Worm (Caenorhabditis elegans) whole organism, young adult: Measurements from ENCODE around the gene ZC302.3.

ENCODE experiments used
- B0019.2 ChIP-seq: fragments of 200-800 bp; sonication (Bioruptor generic); conservative IDR thresholded peaks from 2 replicates; pipeline ENCODE4 v1.3.6; 2022; ENCODE audit warnings: missing genetic modification reagents, missing genetic modification characterization, missing compliant biosample characterization
- C06A6.2 ChIP-seq: fragments of 200-800 bp; sonication (Bioruptor generic); conservative IDR thresholded peaks from 2 replicates; pipeline ENCODE4 v1.3.6; 2022; ENCODE audit warnings: missing genetic modification characterization, missing compliant biosample characterization
- C17E4.6 ChIP-seq: fragments of 200-800 bp; sonication (Bioruptor generic); IDR thresholded peaks from 2 replicates; pipeline ENCODE4 v1.3.6; 2022; ENCODE audit warnings: missing genetic modification reagents, missing genetic modification characterization, missing compliant biosample characterization
- D2030.7 ChIP-seq: fragments of 200-800 bp; sonication (Bioruptor generic); IDR thresholded peaks from 2 replicates; pipeline ENCODE4 v1.3.6; 2022; ENCODE audit warnings: missing genetic modification reagents, missing genetic modification characterization, missing compliant biosample characterization
- F22D6.2 ChIP-seq: sonication (generic microtip); optimal IDR thresholded peaks from 2 replicates; lab custom pipeline; 2016; ENCODE audit warnings: mild to moderate bottlenecking, missing genetic modification characterization, missing compliant biosample characterization
- F39B2.1 ChIP-seq: fragments of 200-800 bp; sonication (Bioruptor generic); IDR thresholded peaks from 2 replicates; pipeline ENCODE4 v1.3.6; 2022; ENCODE audit warnings: missing genetic modification reagents, missing genetic modification characterization, missing compliant biosample characterization
- F52B5.7 ChIP-seq: sonication (generic microtip); optimal IDR thresholded peaks from 2 replicates; lab custom pipeline; 2016; ENCODE audit warnings: mild to moderate bottlenecking, missing genetic modification characterization, missing compliant biosample characterization
- F57A8.1 ChIP-seq: fragments of 200-800 bp; sonication (Bioruptor generic); optimal IDR thresholded peaks from 2 replicates; lab custom pipeline; 2018; ENCODE audit warnings: mild to moderate bottlenecking, missing genetic modification characterization, moderate library complexity, missing compliant biosample characterization
- K11D2.4 ChIP-seq: fragments of 200-800 bp; sonication (Bioruptor generic); IDR thresholded peaks from 2 replicates; pipeline ENCODE4 v1.3.6; 2022; ENCODE audit warnings: missing genetic modification reagents, missing genetic modification characterization, missing compliant biosample characterization
- T26A5.8 ChIP-seq: sonication (generic microtip); optimal IDR thresholded peaks from 2 replicates; lab custom pipeline; 2016; ENCODE audit warnings: missing genetic modification characterization, missing compliant biosample characterization
- Y67H2A.10 ChIP-seq: fragments of 200-800 bp; sonication (Bioruptor generic); conservative IDR thresholded peaks from 2 replicates; pipeline ENCODE4 v1.3.6; 2022; ENCODE audit warnings: missing genetic modification reagents, missing genetic modification characterization, missing compliant biosample characterization
- Y79H2A.3 ChIP-seq: fragments of 200-800 bp; sonication (Bioruptor generic); conservative IDR thresholded peaks from 2 replicates; pipeline ENCODE4 v1.3.6; 2022; ENCODE audit warnings: missing genetic modification reagents, missing genetic modification characterization, missing compliant biosample characterization
- Y95B8A.8 ChIP-seq: fragments of 200-800 bp; sonication (Bioruptor generic); IDR thresholded peaks from 2 replicates; pipeline ENCODE4 v1.3.6; 2022; ENCODE audit warnings: missing genetic modification reagents, missing genetic modification characterization, missing compliant biosample characterization
- ama-1 ChIP-seq, 3 experiments: fragments of 150-350 bp in 1 of 3; sonication (generic microtip) in 2 of 3; optimal IDR thresholded peaks; 2 replicates each; lab custom pipeline; 2014 to 2018; ENCODE audit warnings: missing biosample characterization in 2 of 3, missing genetic modification characterization in 2 of 3, missing genetic modification reagents in 2 of 3
- aptf-2 ChIP-seq: fragments of 200-800 bp; sonication (Bioruptor generic); conservative IDR thresholded peaks from 2 replicates; pipeline ENCODE4 v1.3.6; 2022; ENCODE audit warnings: missing genetic modification reagents, missing genetic modification characterization, missing compliant biosample characterization
- atf-7 ChIP-seq: sonication (generic microtip); optimal IDR thresholded peaks from 2 replicates; lab custom pipeline; 2017; ENCODE audit warnings: mild to moderate bottlenecking, missing genetic modification characterization, missing compliant biosample characterization
- attf-5 ChIP-seq: fragments of 200-800 bp; sonication (Bioruptor generic); optimal IDR thresholded peaks from 2 replicates; lab custom pipeline; 2018; ENCODE audit warnings: mild to moderate bottlenecking, missing genetic modification characterization, missing compliant biosample characterization
- bed-2 ChIP-seq: fragments of 200-800 bp; sonication (Bioruptor generic); IDR thresholded peaks from 2 replicates; pipeline ENCODE4 v1.3.6; 2022; ENCODE audit warnings: missing genetic modification reagents, missing genetic modification characterization, missing compliant biosample characterization
- cebp-1 ChIP-seq, 2 experiments: fragments of 200-800 bp in 1 of 2; sonication (Bioruptor generic) in 1 of 2; sonication (generic microtip) in 1 of 2; IDR thresholded peaks in 1 of 2; optimal IDR thresholded peaks in 1 of 2; 2 replicates each; pipeline versions ENCODE4 v1.3.6 to Lab custom; 2017 to 2022; ENCODE audit warnings: missing compliant biosample characterization in 2 of 2, missing genetic modification characterization in 2 of 2, mild to moderate bottlenecking in 1 of 2, missing genetic modification reagents in 1 of 2, moderate library complexity in 1 of 2
- ceh-27 ChIP-seq: fragments of 200-800 bp; sonication (Bioruptor generic); optimal IDR thresholded peaks from 2 replicates; lab custom pipeline; 2018; ENCODE audit warnings: mild to moderate bottlenecking, missing genetic modification characterization, moderate library complexity, missing compliant biosample characterization
- chd-7 ChIP-seq: sonication (generic microtip); optimal IDR thresholded peaks from 2 replicates; lab custom pipeline; 2016; ENCODE audit warnings: mild to moderate bottlenecking, missing genetic modification characterization, moderate library complexity, missing compliant biosample characterization
- dox-1 ChIP-seq: fragments of 200-800 bp; sonication (Bioruptor generic); IDR thresholded peaks from 2 replicates; pipeline ENCODE4 v1.3.6; 2022; ENCODE audit warnings: missing genetic modification reagents, missing genetic modification characterization, missing compliant biosample characterization
- fkh-3 ChIP-seq: sonication (generic microtip); optimal IDR thresholded peaks from 2 replicates; lab custom pipeline; 2016; ENCODE audit warnings: mild to moderate bottlenecking, missing genetic modification characterization, missing compliant biosample characterization
- gei-17 ChIP-seq: fragments of 200-800 bp; sonication (Bioruptor generic); optimal IDR thresholded peaks from 2 replicates; lab custom pipeline; 2018; ENCODE audit warnings: mild to moderate bottlenecking, missing genetic modification characterization, missing compliant biosample characterization
- hlh-12 ChIP-seq: sonication (generic microtip); optimal IDR thresholded peaks from 2 replicates; lab custom pipeline; 2016; ENCODE audit warnings: missing genetic modification characterization, missing compliant biosample characterization
- hlh-26 ChIP-seq: fragments of 200-800 bp; sonication (Bioruptor generic); conservative IDR thresholded peaks from 2 replicates; pipeline ENCODE4 v1.3.6; 2022; ENCODE audit warnings: missing genetic modification reagents, missing genetic modification characterization, missing compliant biosample characterization
- hmg-1.2 ChIP-seq: fragments of 200-800 bp; sonication (Bioruptor generic); IDR thresholded peaks from 2 replicates; pipeline ENCODE4 v1.3.6; 2022; ENCODE audit warnings: missing genetic modification reagents, missing genetic modification characterization, missing compliant biosample characterization
- lag-1 ChIP-seq: fragments of 200-800 bp; sonication (Bioruptor generic); IDR thresholded peaks from 2 replicates; pipeline ENCODE4 v1.3.6; 2022; ENCODE audit warnings: missing genetic modification reagents, missing genetic modification characterization, missing compliant biosample characterization
- let-526 ChIP-seq: fragments of 200-800 bp; sonication (Bioruptor generic); IDR thresholded peaks from 2 replicates; pipeline ENCODE4 v1.3.6; 2022; ENCODE audit warnings: missing genetic modification reagents, missing genetic modification characterization, missing compliant biosample characterization
- lir-1 ChIP-seq: fragments of 200-800 bp; sonication (Bioruptor generic); conservative IDR thresholded peaks from 2 replicates; pipeline ENCODE4 v1.3.6; 2022; ENCODE audit warnings: missing genetic modification reagents, missing genetic modification characterization, missing compliant biosample characterization
- madf-10 ChIP-seq: sonication (generic microtip); optimal IDR thresholded peaks from 2 replicates; lab custom pipeline; 2016; ENCODE audit warnings: mild to moderate bottlenecking, missing genetic modification characterization, missing compliant biosample characterization
- mes-4 ChIP-seq: sonication (generic microtip); optimal IDR thresholded peaks from 2 replicates; lab custom pipeline; 2016; ENCODE audit warnings: missing genotype, missing genetic modification characterization, missing compliant biosample characterization
- mxl-1 ChIP-seq: sonication (generic microtip); optimal IDR thresholded peaks from 2 replicates; lab custom pipeline; 2016; ENCODE audit warnings: missing genetic modification characterization, missing compliant biosample characterization
- nhr-120 ChIP-seq: fragments of 200-800 bp; sonication (Bioruptor generic); IDR thresholded peaks from 2 replicates; pipeline ENCODE4 v1.3.6; 2022; ENCODE audit warnings: missing genetic modification characterization, missing compliant biosample characterization
- nhr-90 ChIP-seq: sonication (generic microtip); optimal IDR thresholded peaks from 2 replicates; lab custom pipeline; 2016; ENCODE audit warnings: missing genotype, mild to moderate bottlenecking, missing genetic modification characterization, missing compliant biosample characterization
- sdz-38 ChIP-seq: sonication (generic microtip); optimal IDR thresholded peaks from 2 replicates; lab custom pipeline; 2016; ENCODE audit warnings: missing genotype, missing genetic modification characterization, missing compliant biosample characterization
- sea-2 ChIP-seq: fragments of 200-800 bp; sonication (Bioruptor generic); IDR thresholded peaks from 2 replicates; pipeline ENCODE4 v1.3.6; 2022; ENCODE audit warnings: missing genetic modification characterization, missing compliant biosample characterization
- snpc-1.3 ChIP-seq: sonication (generic microtip); optimal IDR thresholded peaks from 2 replicates; lab custom pipeline; 2017; ENCODE audit warnings: missing genetic modification characterization, mild to moderate bottlenecking, missing compliant biosample characterization, antibody characterized with exemption, moderate library complexity, missing genotype, missing genetic modification reagents; ENCODE audit not compliant: insufficient read depth
- snpc-4 ChIP-seq, 5 experiments: fragments of 150-350 bp in 1 of 5; sonication (generic microtip) in 4 of 5; optimal IDR thresholded peaks; 2 replicates each; lab custom pipeline; 2014 to 2018; ENCODE audit warnings: missing genetic modification characterization in 5 of 5, missing biosample characterization in 3 of 5, antibody characterized with exemption in 2 of 5, mild to moderate bottlenecking in 2 of 5, missing compliant biosample characterization in 2 of 5, missing genotype in 2 of 5, moderate library complexity in 2 of 5, missing genetic modification reagents in 1 of 5
- somi-1 ChIP-seq: fragments of 200-800 bp; sonication (Bioruptor generic); optimal IDR thresholded peaks from 2 replicates; lab custom pipeline; 2018; ENCODE audit warnings: mild to moderate bottlenecking, missing genetic modification characterization, missing compliant biosample characterization
- tbp1 ChIP-seq: fragments of 200-800 bp; sonication (Bioruptor generic); optimal IDR thresholded peaks from 2 replicates; lab custom pipeline; 2018; ENCODE audit warnings: mild to moderate bottlenecking, missing genetic modification characterization, missing compliant biosample characterization
- unc-130 ChIP-seq: sonication (generic microtip); optimal IDR thresholded peaks from 2 replicates; lab custom pipeline; 2016; ENCODE audit warnings: missing genetic modification reagents, missing genetic modification characterization, missing compliant biosample characterization
- ztf-18 ChIP-seq: sonication (generic microtip); optimal IDR thresholded peaks from 2 replicates; lab custom pipeline; 2016; ENCODE audit warnings: missing genotype, mild to moderate bottlenecking, missing genetic modification characterization, missing compliant biosample characterization
- ztf-25 ChIP-seq: fragments of 200-800 bp; sonication (Bioruptor generic); IDR thresholded peaks from 2 replicates; pipeline ENCODE4 v1.3.6; 2022; ENCODE audit warnings: missing genetic modification reagents, missing genetic modification characterization, missing compliant biosample characterization
- ztf-6 ChIP-seq: fragments of 200-800 bp; sonication (Bioruptor generic); IDR thresholded peaks from 2 replicates; pipeline ENCODE4 v1.3.6; 2022; ENCODE audit warnings: missing genetic modification reagents, missing genetic modification characterization, missing compliant biosample characterization

The ZC302.3 gene

ce11 chrV:10743649-10744048, 2.4 kb upstream of the ZC302.3 start, which contains the start of gene srj-22:
Gene srj-22 (minus strand): TSS chrV:10743749.
- no peak for TF ChIP-seq sea-2 (GFP tag; lab: Robert Waterston, UW)
- TF ChIP-seq D2030.7 (GFP tag; lab: Robert Waterston, UW) = no peak
- TF ChIP-seq hmg-1.2 = no peak
- TF ChIP-seq B0019.2 = no peak
- no peak for TF ChIP-seq hlh-26 (GFP tag; lab: Robert Waterston, UW)
- no peak for TF ChIP-seq snpc-1.3 (tag; lab: Kevin White, UChicago)
- TF ChIP-seq Y79H2A.3 (GFP tag; lab: Robert Waterston, UW) = no peak
- TF ChIP-seq K11D2.4 = no peak
- TF ChIP-seq ztf-25 (GFP tag; lab: Robert Waterston, UW) = no peak
- TF ChIP-seq mes-4 (tag; lab: Kevin White, UChicago) = no peak
- no peak for TF ChIP-seq fkh-3 (tag; lab: Kevin White, UChicago)
- TF ChIP-seq dox-1 (GFP tag; lab: Robert Waterston, UW) = no peak
- no peak for TF ChIP-seq sdz-38 (tag; lab: Kevin White, UChicago)
- TF ChIP-seq lag-1 (GFP tag; lab: Robert Waterston, UW) = no peak
- TF ChIP-seq attf-5 (GFP tag; lab: Kevin White, UChicago) = no peak
- no peak for TF ChIP-seq snpc-4 (GFP tag; optimal IDR thresholded peaks at IDR 0.05; lab: Kevin White, UChicago)
- TF ChIP-seq snpc-4 (tag; optimal IDR thresholded peaks at IDR 0.05; lab: Kevin White, UChicago) = no peak

DNA sequence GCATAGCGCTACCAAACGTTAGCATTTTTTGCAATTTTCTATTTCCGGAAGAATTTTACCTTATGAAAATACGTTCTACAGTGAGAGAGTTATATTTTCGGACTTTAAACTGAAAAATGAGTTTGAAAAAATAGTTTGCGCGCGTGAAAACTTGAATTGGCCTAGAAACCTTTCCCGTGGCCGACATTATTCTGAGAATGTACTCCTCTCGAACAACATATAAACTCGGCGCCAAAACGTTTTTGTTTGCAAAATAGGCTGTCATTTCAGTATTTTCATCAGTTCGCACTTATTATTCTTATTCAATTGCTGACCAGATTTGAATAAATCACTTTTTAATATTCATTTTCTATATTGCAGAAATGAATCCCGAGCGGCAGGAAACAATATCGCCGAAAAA, 4.5 kb downstream of the ZC302.3 start, which contains the start of the genes mre-11 and wdr-5.3:
mre-11 (minus strand) TSS at position 113 of the 400 bp plus-strand sequence.
wdr-5.3 (plus strand) TSS at position 361 of the 400 bp plus-strand sequence.
- TF ChIP-seq aptf-2 (GFP tag; lab: Robert Waterston, UW) (no peak), nhr-120 (GFP tag; lab: Robert Waterston, UW) (no peak), lag-1 (GFP tag; lab: Robert Waterston, UW) (no peak), fkh-3 (tag; lab: Kevin White, UChicago) (no peak), tbp1 (GFP tag; lab: Kevin White, UChicago) (no peak), T26A5.8 (no peak), gei-17 (no peak), cebp-1 (GFP tag; IDR thresholded peaks at IDR 0.05; lab: Robert Waterston, UW) (no peak), cebp-1 (tag; optimal IDR thresholded peaks at IDR 0.05; lab: Kevin White, UChicago) (no peak), mxl-1 (no peak), nhr-90 (tag; lab: Kevin White, UChicago) (no peak), atf-7 (tag; lab: Kevin White, UChicago) (no peak), C17E4.6 (GFP tag; lab: Robert Waterston, UW) (no peak), F57A8.1 (GFP tag; lab: Kevin White, UChicago) (no peak), ztf-6 (GFP tag; lab: Robert Waterston, UW) (peak; percentile 51; the same call in 1 of the 2 replicates), hlh-12 (no peak), F39B2.1 (GFP tag; lab: Robert Waterston, UW) (no peak), lir-1 (GFP tag; lab: Robert Waterston, UW) (peak; percentile 21; the same call in 1 of the 2 replicates), let-526 (no peak), snpc-1.3 (tag; lab: Kevin White, UChicago) (peak; percentile 14), somi-1 (no peak), K11D2.4 (no peak), F52B5.7 (no peak), Y95B8A.8 (GFP tag; lab: Robert Waterston, UW) (0 out of 2 replicates have a peak, but pooled peaks have one; percentile 26), F22D6.2 (no peak), madf-10 (no peak), ceh-27 (GFP tag; lab: Kevin White, UChicago) (peak; percentile 70), Y67H2A.10 (GFP tag; lab: Robert Waterston, UW) (no peak), chd-7 (no peak), ztf-18 (tag; lab: Kevin White, UChicago) (no peak), sea-2 (GFP tag; lab: Robert Waterston, UW) (no peak), D2030.7 (GFP tag; lab: Robert Waterston, UW) (peak; percentile 52), C06A6.2 (GFP tag; lab: Robert Waterston, UW) (no peak), unc-130 (peak; percentile 81), ama-1 (optimal IDR thresholded peaks at IDR 0.05; lab: Kevin White, UChicago) (no peak), ama-1 (GFP tag; optimal IDR thresholded peaks at IDR 0.05; lab: Kevin White, UChicago) (no peak), bed-2 (GFP tag; lab: Robert Waterston, UW) (no peak), sdz-38 (tag; lab: Kevin White, UChicago) (no peak), hlh-26 (GFP tag; lab: Robert Waterston, UW) (no peak)
